Fruit fly (Drosophila melanogaster): ENCODE results near the gene Cpr30F.

Gene Cpr30F

DNA sequence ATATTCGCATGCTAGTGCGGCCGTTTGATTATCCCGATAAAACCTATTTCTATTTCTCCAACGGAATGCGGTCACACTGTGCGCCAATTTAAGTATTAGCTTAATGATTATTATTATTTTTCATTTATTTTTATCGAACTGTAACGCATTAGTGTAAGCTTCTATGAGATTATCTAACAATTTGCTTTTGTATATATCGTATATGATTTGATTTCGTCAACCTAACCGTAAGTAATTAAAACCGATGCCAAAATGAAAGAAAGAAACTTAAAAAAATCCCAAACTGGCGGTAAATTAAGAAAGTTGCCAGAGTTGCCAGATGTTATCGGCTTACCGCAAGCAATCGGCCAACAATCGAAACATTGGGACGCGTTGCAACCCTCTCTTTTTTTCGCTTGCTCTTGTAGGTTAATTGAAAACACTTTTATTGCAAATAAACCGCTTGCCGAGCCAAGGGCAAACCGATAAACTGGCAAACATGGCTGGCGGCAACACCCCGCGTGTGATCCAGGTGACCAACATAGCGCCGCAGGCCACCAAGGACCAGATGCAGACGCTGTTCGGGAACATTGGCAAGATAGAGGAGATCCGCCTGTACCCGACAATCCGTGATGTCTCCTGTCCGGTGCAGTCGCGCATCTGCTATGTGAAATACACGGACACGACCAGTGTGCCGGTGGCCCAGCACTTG is 20.2 kb downstream of the Cpr30F start, which contains the start of the genes Etl1 and Srp54:
Gene Etl1, minus strand, starts transcription at position 39 of the 691 bp plus-strand sequence.
Gene Srp54, plus strand, starts transcription at position 342 of the 691 bp plus-strand sequence.
- TF ChIP-seq Hr96 (GFP tag; optimal IDR thresholded peaks at IDR 0.05) (peak; percentile 21), CG14711 (tag; optimal IDR thresholded peaks at IDR 0.05) (peak; percentile 95), CG1620 (GFP tag; optimal IDR thresholded peaks at IDR 0.05) (no peak), Mnt (GFP tag; optimal IDR thresholded peaks at IDR 0.05) (peak; percentile 17)

DNA sequence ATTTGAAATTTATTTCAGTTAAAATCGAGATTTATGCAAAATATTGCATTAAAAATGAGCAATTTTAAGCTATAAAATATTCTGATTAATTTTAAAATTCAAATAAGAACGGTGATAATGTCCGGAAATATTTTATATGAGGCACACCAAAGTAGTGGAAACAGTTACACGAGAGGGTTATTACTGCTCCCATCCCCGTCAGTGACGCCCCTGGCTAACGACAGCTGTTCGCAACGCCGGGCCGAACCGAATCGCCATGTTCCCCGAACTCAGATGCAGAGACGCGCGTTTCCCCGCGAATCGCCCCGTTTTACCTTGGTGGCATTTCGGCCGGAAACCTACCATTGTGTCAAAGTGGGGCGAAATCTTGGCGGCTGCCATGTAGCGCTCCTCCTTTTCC is 21.2 kb downstream of the Cpr30F start:
- peak; percentile 17 for TF ChIP-seq CG12768 (GFP tag; optimal IDR thresholded peaks at IDR 0.05)
- peak; percentile 24 for TF ChIP-seq bab1 (GFP tag; optimal IDR thresholded peaks at IDR 0.05)
- no peak for TF ChIP-seq tj (GFP tag; optimal IDR thresholded peaks at IDR 0.05)
- no peak for TF ChIP-seq Mnt (GFP tag; optimal IDR thresholded peaks at IDR 0.05)

DNA sequence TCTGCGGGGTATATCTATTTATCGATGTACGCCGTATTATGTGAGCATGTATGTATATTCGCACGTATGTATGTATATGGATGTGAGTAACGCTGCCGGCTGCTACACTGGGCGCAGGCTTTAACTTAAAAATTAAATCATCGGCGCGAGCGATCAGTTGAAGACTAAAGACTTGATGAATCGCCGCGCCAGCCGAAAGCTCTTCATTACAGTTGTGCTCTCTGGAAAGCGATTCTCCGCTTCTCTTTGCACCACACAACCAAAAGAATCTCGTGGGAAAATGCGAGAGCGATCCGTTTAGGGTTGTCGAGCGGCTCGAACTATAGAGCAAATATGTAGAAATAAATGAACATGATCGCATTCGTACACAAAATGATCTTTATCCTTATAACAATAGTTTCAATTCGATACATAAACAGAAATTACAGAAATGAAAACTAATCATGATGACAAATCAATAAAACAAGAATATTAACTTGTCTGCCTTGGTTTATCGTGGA is 24.4 kb downstream of the Cpr30F start, which contains the start of gene CG13124:
Gene CG13124, minus strand, starts transcription at position 166 of the 500 bp plus-strand sequence.
- TF ChIP-seq cnc (optimal IDR thresholded peaks at IDR 0.05): no peak
- TF ChIP-seq Crg-1 (GFP tag; optimal IDR thresholded peaks at IDR 0.05): no peak
- TF ChIP-seq Mnt (GFP tag; optimal IDR thresholded peaks at IDR 0.05): peak; percentile 46
- TF ChIP-seq CG11617 (GFP tag; optimal IDR thresholded peaks at IDR 0.05): no peak
- TF ChIP-seq cic (GFP tag; optimal IDR thresholded peaks at IDR 0.05): peak; percentile 33
- TF ChIP-seq CG14711 (tag; optimal IDR thresholded peaks at IDR 0.05): peak; percentile 91
- peak; percentile 31 for TF ChIP-seq CG7101 (tag; optimal IDR thresholded peaks at IDR 0.05)
- TF ChIP-seq CG12768 (GFP tag; optimal IDR thresholded peaks at IDR 0.05): no peak
- peak; percentile 6 for TF ChIP-seq Hr96 (GFP tag; optimal IDR thresholded peaks at IDR 0.05)
- peak; percentile 52 for TF ChIP-seq CG33017 (tag; optimal IDR thresholded peaks at IDR 0.05)
- no peak for TF ChIP-seq CG5204 (GFP tag; optimal IDR thresholded peaks at IDR 0.05)
- peak; percentile 14 for TF ChIP-seq tj (GFP tag; optimal IDR thresholded peaks at IDR 0.05)
- no peak for TF ChIP-seq Clk (GFP tag; optimal IDR thresholded peaks at IDR 0.05)

- no peak for TF ChIP-seq CG7101 (tag; optimal IDR thresholded peaks at IDR 0.05)
- TF ChIP-seq CG7045 (GFP tag; optimal IDR thresholded peaks at IDR 0.05): no peak
- TF ChIP-seq cic (GFP tag; optimal IDR thresholded peaks at IDR 0.05): peak; percentile 18
- no peak for TF ChIP-seq CG33017 (tag; optimal IDR thresholded peaks at IDR 0.05)
- TF ChIP-seq cnc (optimal IDR thresholded peaks at IDR 0.05): no peak
- TF ChIP-seq Mnt (GFP tag; optimal IDR thresholded peaks at IDR 0.05): peak; percentile 35
- TF ChIP-seq Hr96 (GFP tag; optimal IDR thresholded peaks at IDR 0.05): no peak
- peak; percentile 5 for TF ChIP-seq CG11617 (GFP tag; optimal IDR thresholded peaks at IDR 0.05)
- peak; percentile 95 for TF ChIP-seq kay (GFP tag; ENCODE audit: borderline replicate concordance)
- TF ChIP-seq bab1 (GFP tag; optimal IDR thresholded peaks at IDR 0.05): no peak
- TF ChIP-seq pad (GFP tag; optimal IDR thresholded peaks at IDR 0.05): no peak
Measured at dm6 chr2L:9907320-9908256, 25.4 kb downstream of the Cpr30F start.

DNA sequence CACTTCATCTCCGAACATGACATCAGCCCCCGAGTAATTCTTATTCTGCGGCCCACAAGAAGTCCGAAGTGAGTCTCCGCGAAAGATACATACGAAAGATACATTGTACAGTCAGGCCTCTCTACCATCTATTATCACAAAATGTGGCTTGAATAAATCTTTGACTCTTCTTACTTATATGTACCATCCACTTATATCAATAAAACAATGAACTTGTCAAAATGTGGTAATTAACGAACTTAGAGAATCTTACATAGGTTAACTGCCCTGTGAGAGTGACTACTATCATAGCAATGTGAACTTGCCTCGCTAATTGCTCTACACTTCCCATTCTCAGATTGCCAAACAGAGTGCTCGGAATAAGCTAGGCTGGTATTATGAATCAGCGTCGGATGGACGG is 26.3 kb downstream of the Cpr30F start:
- TF ChIP-seq Mnt (GFP tag; optimal IDR thresholded peaks at IDR 0.05): no peak
- TF ChIP-seq kay (GFP tag; ENCODE audit: borderline replicate concordance): peak; percentile 80

DNA sequence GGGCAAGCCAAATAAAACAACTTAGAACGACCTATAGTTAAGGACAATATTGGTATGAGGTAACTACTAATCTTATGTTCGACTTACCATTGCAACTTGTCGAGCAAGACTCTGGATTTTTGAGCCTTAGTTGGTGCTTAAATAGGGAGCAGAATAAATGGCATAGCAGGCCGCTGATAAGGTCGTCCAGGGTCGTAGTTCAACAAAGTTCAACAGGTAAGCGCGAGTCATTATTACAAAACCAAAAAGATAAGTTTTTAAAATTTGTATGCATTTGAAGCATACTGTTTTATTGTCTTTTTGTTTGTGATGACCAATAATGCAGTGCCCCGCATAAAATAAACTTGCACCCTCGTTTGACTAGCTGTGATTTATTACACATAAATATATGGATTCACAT is 29.9 kb downstream of the Cpr30F start, which contains the start of gene Muc30E:
Gene Muc30E, minus strand, starts transcription at position 101 of the 400 bp plus-strand sequence.
- no peak for TF ChIP-seq CG11617 (GFP tag; optimal IDR thresholded peaks at IDR 0.05)
- no peak for TF ChIP-seq cic (GFP tag; optimal IDR thresholded peaks at IDR 0.05)
- no peak for TF ChIP-seq pad (GFP tag; optimal IDR thresholded peaks at IDR 0.05)
- TF ChIP-seq ovo (GFP tag; optimal IDR thresholded peaks at IDR 0.05): no peak
- TF ChIP-seq kay (GFP tag; ENCODE audit: borderline replicate concordance): no peak
- TF ChIP-seq CG12768 (GFP tag; optimal IDR thresholded peaks at IDR 0.05): no peak
- no peak for TF ChIP-seq cnc (optimal IDR thresholded peaks at IDR 0.05)
- no peak for TF ChIP-seq CG5204 (GFP tag; optimal IDR thresholded peaks at IDR 0.05)
- TF ChIP-seq Clk (GFP tag; optimal IDR thresholded peaks at IDR 0.05): no peak
- TF ChIP-seq tj (GFP tag; optimal IDR thresholded peaks at IDR 0.05): no peak
- no peak for TF ChIP-seq CG33017 (tag; optimal IDR thresholded peaks at IDR 0.05)
- no peak for TF ChIP-seq toe (GFP tag; optimal IDR thresholded peaks at IDR 0.05)
- no peak for TF ChIP-seq Crg-1 (GFP tag; optimal IDR thresholded peaks at IDR 0.05)
- TF ChIP-seq bab1 (GFP tag; optimal IDR thresholded peaks at IDR 0.05): no peak
- TF ChIP-seq CG7045 (GFP tag; optimal IDR thresholded peaks at IDR 0.05): no peak
- TF ChIP-seq CG1620 (GFP tag; optimal IDR thresholded peaks at IDR 0.05): no peak
- TF ChIP-seq Mnt (GFP tag; optimal IDR thresholded peaks at IDR 0.05): no peak
- TF ChIP-seq CG14711 (tag; optimal IDR thresholded peaks at IDR 0.05): no peak
- no peak for TF ChIP-seq Hr96 (GFP tag; optimal IDR thresholded peaks at IDR 0.05)
- no peak for TF ChIP-seq CG7101 (tag; optimal IDR thresholded peaks at IDR 0.05)
